Worm (Caenorhabditis elegans) whole organism, late embryonic: ENCODE measurements around the gene F10D7.4.

Source experiments
- C08G9.2 ChIP-seq: sonication (generic microtip); optimal IDR thresholded peaks from 2 replicates; lab custom pipeline; 2016; ENCODE audit warnings: mild to moderate bottlenecking, missing genetic modification characterization, moderate library complexity, missing compliant biosample characterization
- K02D7.2 ChIP-seq: sonication (generic microtip); optimal IDR thresholded peaks from 2 replicates; lab custom pipeline; 2017; ENCODE audit warnings: mild to moderate bottlenecking, missing genetic modification characterization, missing compliant biosample characterization
- K09A11.1 ChIP-seq: sonication (generic microtip); optimal IDR thresholded peaks from 2 replicates; lab custom pipeline; 2017; ENCODE audit warnings: antibody characterized with exemption, mild to moderate bottlenecking, missing genetic modification characterization, missing compliant biosample characterization; ENCODE audit not compliant: insufficient read depth
- T23F11.4 ChIP-seq: fragments of 200-800 bp; sonication (Bioruptor generic); optimal IDR thresholded peaks from 2 replicates; lab custom pipeline; 2018; ENCODE audit warnings: mild to moderate bottlenecking, missing genetic modification characterization, missing compliant biosample characterization
- ceh-19 ChIP-seq: fragments of 200-800 bp; sonication (Bioruptor generic); optimal IDR thresholded peaks from 2 replicates; lab custom pipeline; 2018; ENCODE audit warnings: mild to moderate bottlenecking, missing genetic modification characterization, missing compliant biosample characterization
- ceh-24 ChIP-seq: sonication (generic microtip); optimal IDR thresholded peaks from 2 replicates; lab custom pipeline; 2016; ENCODE audit warnings: mild to moderate bottlenecking, missing genetic modification characterization, missing compliant biosample characterization
- ceh-30 ChIP-seq: fragments of 150-350 bp; optimal IDR thresholded peaks from 2 replicates; lab custom pipeline; 2014; ENCODE audit warnings: missing biosample characterization, missing genetic modification characterization
- ceh-34 ChIP-seq: sonication (generic microtip); optimal IDR thresholded peaks from 2 replicates; lab custom pipeline; 2016; ENCODE audit warnings: mild to moderate bottlenecking, missing genetic modification characterization, missing compliant biosample characterization
- ceh-48 ChIP-seq: sonication (generic microtip); optimal IDR thresholded peaks from 2 replicates; lab custom pipeline; 2016; ENCODE audit warnings: missing genetic modification characterization, inconsistent platforms, missing compliant biosample characterization
- dmd-4 ChIP-seq: sonication (generic microtip); optimal IDR thresholded peaks from 2 replicates; lab custom pipeline; 2016; ENCODE audit warnings: borderline replicate concordance, missing genetic modification characterization, missing compliant biosample characterization
- dve-1 ChIP-seq: sonication (generic microtip); optimal IDR thresholded peaks from 2 replicates; lab custom pipeline; 2017; ENCODE audit warnings: antibody characterized with exemption, mild to moderate bottlenecking, missing genetic modification characterization, missing compliant biosample characterization
- elt-2 ChIP-seq: sonication (generic microtip); optimal IDR thresholded peaks from 2 replicates; lab custom pipeline; 2016; ENCODE audit warnings: missing genetic modification reagents, missing genetic modification characterization, missing compliant biosample characterization
- elt-4 ChIP-seq: sonication (generic microtip); optimal IDR thresholded peaks from 2 replicates; lab custom pipeline; 2016; ENCODE audit warnings: missing genetic modification characterization, missing compliant biosample characterization
- fax-1 ChIP-seq: sonication (generic microtip); optimal IDR thresholded peaks from 2 replicates; lab custom pipeline; 2016; ENCODE audit warnings: missing genotype, missing genetic modification characterization, missing compliant biosample characterization
- fkh-10 ChIP-seq: fragments of 150-350 bp; optimal IDR thresholded peaks from 2 replicates; lab custom pipeline; 2014; ENCODE audit warnings: missing biosample characterization, missing genetic modification reagents, missing genetic modification characterization
- hlh-13 ChIP-seq: fragments of 200-800 bp; sonication (Bioruptor generic); optimal IDR thresholded peaks from 2 replicates; lab custom pipeline; 2018; ENCODE audit warnings: mild to moderate bottlenecking, missing genetic modification characterization, missing compliant biosample characterization
- hlh-6 ChIP-seq: sonication (generic microtip); optimal IDR thresholded peaks from 2 replicates; lab custom pipeline; 2016; ENCODE audit warnings: missing genotype, missing genetic modification characterization, missing compliant biosample characterization
- lim-6 ChIP-seq: sonication (generic microtip); optimal IDR thresholded peaks from 2 replicates; lab custom pipeline; 2016; ENCODE audit warnings: missing genetic modification characterization, missing compliant biosample characterization
- lin-11 ChIP-seq: fragments of 200-800 bp; sonication (Bioruptor generic); optimal IDR thresholded peaks from 2 replicates; lab custom pipeline; 2018; ENCODE audit warnings: mild to moderate bottlenecking, missing genetic modification characterization, missing compliant biosample characterization
- madf-2 ChIP-seq: sonication (generic microtip); optimal IDR thresholded peaks from 2 replicates; lab custom pipeline; 2017; ENCODE audit warnings: missing genetic modification characterization, missing compliant biosample characterization
- mec-3 ChIP-seq: sonication (generic microtip); optimal IDR thresholded peaks from 2 replicates; lab custom pipeline; 2016; ENCODE audit warnings: borderline replicate concordance, missing genetic modification characterization, missing compliant biosample characterization
- nhr-11 ChIP-seq: fragments of 150-350 bp; optimal IDR thresholded peaks from 2 replicates; lab custom pipeline; 2014; ENCODE audit warnings: missing biosample characterization, missing genetic modification characterization
- odd-2 ChIP-seq: sonication (generic microtip); optimal IDR thresholded peaks from 2 replicates; lab custom pipeline; 2017; ENCODE audit warnings: antibody characterized with exemption, mild to moderate bottlenecking, missing genetic modification characterization, missing compliant biosample characterization
- pag-3 ChIP-seq: sonication (generic microtip); optimal IDR thresholded peaks from 2 replicates; lab custom pipeline; 2016; ENCODE audit warnings: missing compliant biosample characterization, missing genetic modification characterization, borderline replicate concordance
- pat-9 ChIP-seq: fragments of 200-800 bp; sonication (Bioruptor generic); optimal IDR thresholded peaks from 2 replicates; lab custom pipeline; 2018; ENCODE audit warnings: mild to moderate bottlenecking, missing genetic modification characterization, moderate library complexity, missing compliant biosample characterization
- pax-1 ChIP-seq: fragments of 150-350 bp; optimal IDR thresholded peaks from 2 replicates; lab custom pipeline; 2014; ENCODE audit warnings: missing biosample characterization, missing genetic modification characterization
- pha-2 ChIP-seq: sonication (generic microtip); optimal IDR thresholded peaks from 2 replicates; lab custom pipeline; 2017; ENCODE audit warnings: mild to moderate bottlenecking, missing genetic modification characterization, missing compliant biosample characterization
- rnt-1 ChIP-seq: sonication (generic microtip); optimal IDR thresholded peaks from 2 replicates; lab custom pipeline; 2016; ENCODE audit warnings: missing genetic modification characterization, missing compliant biosample characterization
- sdc-2 ChIP-seq: sonication (generic microtip); optimal IDR thresholded peaks from 2 replicates; lab custom pipeline; 2016; ENCODE audit warnings: missing genotype, missing genetic modification characterization, missing compliant biosample characterization
- sox-2 ChIP-seq: fragments of 200-800 bp; sonication (Bioruptor generic); IDR thresholded peaks from 2 replicates; pipeline ENCODE4 v1.3.6; 2022; ENCODE audit warnings: missing genetic modification reagents, missing genetic modification characterization, missing compliant biosample characterization
- sox-4 ChIP-seq: sonication (generic microtip); optimal IDR thresholded peaks from 2 replicates; lab custom pipeline; 2017; ENCODE audit warnings: mild to moderate bottlenecking, missing genetic modification characterization, inconsistent platforms, missing compliant biosample characterization
- tbx-7 ChIP-seq: sonication (generic microtip); optimal IDR thresholded peaks from 2 replicates; lab custom pipeline; 2016; ENCODE audit warnings: missing genotype, missing genetic modification characterization, missing compliant biosample characterization
- ttx-3 ChIP-seq: sonication (generic microtip); optimal IDR thresholded peaks from 2 replicates; lab custom pipeline; 2016; ENCODE audit warnings: missing genetic modification reagents, missing genetic modification characterization, missing compliant biosample characterization
- unc-3 ChIP-seq, 2 experiments: fragments of 200-800 bp in 1 of 2; sonication (Bioruptor generic) in 1 of 2; sonication (generic microtip) in 1 of 2; conservative IDR thresholded peaks in 1 of 2; optimal IDR thresholded peaks in 1 of 2; 2 replicates each; pipeline versions ENCODE4 v1.3.6 to Lab custom; 2016 to 2022; ENCODE audit warnings: missing compliant biosample characterization in 2 of 2, missing genetic modification characterization in 2 of 2, missing genetic modification reagents in 1 of 2
- unc-55 ChIP-seq: sonication (generic microtip); optimal IDR thresholded peaks from 2 replicates; lab custom pipeline; 2017; ENCODE audit warnings: missing biosample characterization, missing genetic modification reagents, missing genetic modification characterization
- unc-86 ChIP-seq: sonication (generic microtip); optimal IDR thresholded peaks from 2 replicates; lab custom pipeline; 2016; ENCODE audit warnings: missing genetic modification characterization, missing compliant biosample characterization
- zip-5 ChIP-seq: sonication (generic microtip); optimal IDR thresholded peaks from 2 replicates; lab custom pipeline; 2016; ENCODE audit warnings: missing genetic modification characterization, missing compliant biosample characterization
- ztf-16 ChIP-seq: sonication (generic microtip); optimal IDR thresholded peaks from 2 replicates; lab custom pipeline; 2017; ENCODE audit warnings: missing genetic modification characterization, missing compliant biosample characterization

F10D7.4 gene

DNA sequence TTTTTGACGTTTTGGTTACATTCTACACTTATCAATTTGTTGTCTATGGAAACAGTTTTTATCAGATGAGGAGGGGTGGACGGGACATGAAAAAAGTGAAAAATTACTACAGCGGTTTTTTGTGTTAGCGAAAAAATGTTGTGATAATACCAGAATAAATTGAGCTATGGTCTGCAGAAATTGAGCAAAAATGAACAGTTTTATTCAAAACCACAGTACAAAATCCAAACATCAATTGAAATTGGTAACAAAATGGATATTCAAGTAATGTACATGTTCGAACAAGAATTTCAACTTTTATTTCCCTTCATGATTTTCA is 42.7 kb upstream of the F10D7.4 start:
- TF ChIP-seq T23F11.4 (GFP tag; lab: Kevin White, UChicago) (no peak), lim-6 (no peak), madf-2 (tag; lab: Kevin White, UChicago) (no peak), rnt-1 (tag; lab: Kevin White, UChicago) (no peak)
- TF ChIP-seq, all 69 proteins: peak for 0

DNA sequence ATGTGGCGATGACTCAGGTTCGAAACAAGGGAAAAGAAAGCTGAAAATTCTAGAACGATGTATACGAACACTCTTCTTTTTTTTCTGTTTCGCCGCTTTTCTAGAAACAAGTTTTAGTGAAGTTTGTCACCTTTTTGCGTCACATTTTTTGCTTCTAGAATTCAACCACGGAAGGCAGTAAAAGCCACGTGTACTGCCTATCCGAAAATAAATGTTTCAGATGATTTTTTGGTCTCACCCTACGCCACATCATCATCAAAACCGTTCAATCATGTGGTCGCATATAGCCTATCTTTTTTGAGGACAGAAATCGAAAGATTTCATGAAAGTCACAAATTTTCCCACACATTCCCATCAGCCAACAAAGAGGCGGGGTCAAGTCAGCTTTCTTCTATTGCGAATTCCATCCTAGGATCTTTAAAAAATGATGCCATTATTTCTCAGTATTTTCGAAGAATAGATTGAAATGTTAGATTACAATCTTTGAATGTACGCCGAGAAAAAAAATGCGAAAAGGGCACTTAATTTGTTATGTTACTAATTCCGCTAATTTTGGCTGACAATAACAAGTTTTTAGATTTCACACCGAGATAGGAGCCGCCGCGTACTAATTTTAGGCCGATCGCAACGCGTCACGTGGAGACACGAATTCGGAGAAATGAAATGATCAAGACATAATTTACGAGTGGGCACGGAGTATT is 42.2 kb upstream of the F10D7.4 start:
- TF ChIP-seq fkh-10 (GFP tag; lab: Kevin White, UChicago) (no peak), ceh-30 (no peak), K09A11.1 (tag; lab: Kevin White, UChicago) (no peak), madf-2 (tag; lab: Kevin White, UChicago) (no peak), dmd-4 (tag; lab: Kevin White, UChicago) (no peak), unc-3 (GFP tag; conservative IDR thresholded peaks at IDR 0.05; lab: Robert Waterston, UW) (no peak), unc-3 (tag; optimal IDR thresholded peaks at IDR 0.05; lab: Kevin White, UChicago) (no peak), ceh-24 (tag; lab: Kevin White, UChicago) (no peak), elt-2 (no peak), unc-55 (GFP tag; lab: Kevin White, UChicago) (no peak), C08G9.2 (tag; lab: Kevin White, UChicago) (no peak), unc-86 (tag; lab: Kevin White, UChicago) (no peak), lin-11 (tag; lab: Kevin White, UChicago) (no peak)

DNA sequence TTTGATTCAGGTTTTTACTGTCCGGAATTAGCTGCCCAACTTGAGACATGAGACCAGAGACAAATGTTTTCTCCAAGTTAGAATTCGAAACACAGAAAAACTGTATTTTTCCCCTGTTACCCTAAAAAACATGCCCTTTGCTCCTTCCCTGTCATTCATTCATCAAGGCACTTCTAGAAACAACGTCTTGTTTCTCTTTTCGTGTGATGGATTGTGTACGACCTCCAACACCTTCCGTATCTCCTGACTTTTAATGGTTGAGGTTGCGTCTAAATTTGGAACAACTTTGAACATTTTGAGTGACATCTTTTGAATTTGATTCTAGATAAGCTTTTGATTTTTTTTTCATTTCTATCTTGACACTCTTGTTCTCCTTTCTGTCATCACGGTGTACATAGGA is 40.7 kb upstream of the F10D7.4 start:
- no peak for TF ChIP-seq nhr-11 (tag; lab: Kevin White, UChicago)
- no peak for TF ChIP-seq mec-3
- TF ChIP-seq pax-1 (tag; lab: Kevin White, UChicago) = no peak
- TF ChIP-seq sox-4 (tag; lab: Kevin White, UChicago) = no peak
- TF ChIP-seq pat-9 = no peak
- no peak for TF ChIP-seq fax-1 (tag; lab: Kevin White, UChicago)
- TF ChIP-seq ceh-34 (tag; lab: Kevin White, UChicago) = no peak
- TF ChIP-seq ceh-19 = no peak
- no peak for TF ChIP-seq elt-4 (tag; lab: Kevin White, UChicago)
- TF ChIP-seq dve-1 = no peak
- no peak for TF ChIP-seq odd-2 (tag; lab: Kevin White, UChicago)
- TF ChIP-seq pha-2 (tag; lab: Kevin White, UChicago) = no peak
- TF ChIP-seq ceh-48 (tag; lab: Kevin White, UChicago) = no peak
- TF ChIP-seq hlh-13 (GFP tag; lab: Kevin White, UChicago) = no peak
- no peak for TF ChIP-seq K02D7.2 (tag; lab: Kevin White, UChicago)

DNA sequence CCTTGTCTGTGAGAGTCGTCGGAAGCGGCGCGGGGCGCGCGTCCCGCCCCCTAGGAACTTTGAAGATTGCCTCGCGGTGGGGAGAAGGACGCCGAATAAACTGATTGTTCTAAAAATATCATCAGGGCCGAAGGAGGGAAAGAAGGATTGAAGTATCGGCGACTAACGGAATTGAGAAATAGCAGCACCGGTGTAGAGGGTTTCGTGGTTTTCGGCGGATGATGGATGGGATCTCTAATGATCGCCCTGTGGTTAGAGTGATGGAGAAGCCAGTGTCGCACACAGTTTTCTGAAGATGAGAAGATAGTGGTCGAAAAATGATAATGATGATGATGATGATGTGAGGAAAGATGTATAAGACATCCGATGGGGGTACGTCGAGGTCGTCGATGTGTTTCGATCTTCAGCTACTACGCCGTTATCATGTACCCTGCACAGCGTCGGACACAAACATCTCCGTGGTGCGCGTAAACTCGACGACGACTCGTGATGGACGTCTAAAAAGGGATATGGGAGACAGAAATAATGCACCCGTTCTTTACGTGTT is 39.7 kb upstream of the F10D7.4 start, which contains the start of gene osm-11:
TSS of gene osm-11 (minus strand) at position 51 of the 547 bp plus-strand sequence.
- TF ChIP-seq zip-5 (tag; lab: Kevin White, UChicago) (no peak), ttx-3 (no peak), pag-3 (tag; lab: Kevin White, UChicago) (no peak), sdc-2 (tag; lab: Kevin White, UChicago) (no peak), hlh-6 (no peak), nhr-11 (tag; lab: Kevin White, UChicago) (no peak), pat-9 (no peak), lin-11 (tag; lab: Kevin White, UChicago) (no peak), lim-6 (no peak), ztf-16 (tag; lab: Kevin White, UChicago) (no peak), dve-1 (no peak), tbx-7 (tag; lab: Kevin White, UChicago) (no peak), sox-2 (no peak), sox-4 (tag; lab: Kevin White, UChicago) (no peak)
